Fruit fly (Drosophila melanogaster) whole organism, adult: Measurements from ENCODE around the gene CG32187.

Source experiments
- CG11617 ChIP-seq: fragments of 200-800 bp; sonication (Bioruptor generic); optimal IDR thresholded peaks from 2 replicates; lab custom pipeline; 2017; ENCODE audit warnings: mild to moderate bottlenecking, missing biosample characterization, missing genetic modification reagents, missing genetic modification characterization
- CG12768 ChIP-seq: fragments of 200-800 bp; sonication (Bioruptor generic); optimal IDR thresholded peaks from 2 replicates; lab custom pipeline; 2017; ENCODE audit warnings: missing biosample characterization, missing genetic modification characterization, mild to moderate bottlenecking, moderate library complexity, missing genetic modification reagents
- CG1620 ChIP-seq: fragments of 200-800 bp; sonication (Bioruptor generic); optimal IDR thresholded peaks from 2 replicates; lab custom pipeline; 2016; ENCODE audit warnings: missing biosample characterization, missing genetic modification characterization
- CG33017 ChIP-seq: fragments of 200-800 bp; sonication (Bioruptor generic); optimal IDR thresholded peaks from 2 replicates; lab custom pipeline; 2018; ENCODE audit warnings: missing biosample characterization, mild to moderate bottlenecking, missing genetic modification characterization, moderate library complexity
- CG7045 ChIP-seq: fragments of 200-800 bp; sonication (Bioruptor generic); optimal IDR thresholded peaks from 2 replicates; lab custom pipeline; 2017; ENCODE audit warnings: missing biosample characterization, mild to moderate bottlenecking, missing genetic modification characterization
- CG7101 ChIP-seq: fragments of 200-800 bp; sonication (Bioruptor generic); optimal IDR thresholded peaks from 2 replicates; lab custom pipeline; 2018; ENCODE audit warnings: missing biosample characterization, mild to moderate bottlenecking, missing genetic modification characterization, moderate library complexity
- Clk ChIP-seq: fragments of 200-800 bp; sonication (Bioruptor generic); optimal IDR thresholded peaks from 2 replicates; lab custom pipeline; 2017; ENCODE audit warnings: missing biosample characterization, missing genetic modification characterization
- Crg-1 ChIP-seq: fragments of 200-800 bp; sonication (Bioruptor generic); optimal IDR thresholded peaks from 2 replicates; lab custom pipeline; 2016; ENCODE audit warnings: missing biosample characterization, missing genetic modification characterization
- bab1 ChIP-seq: fragments of 200-800 bp; sonication (Bioruptor generic); optimal IDR thresholded peaks from 3 replicates; lab custom pipeline; 2019; ENCODE audit warnings: missing biosample characterization, mild to moderate bottlenecking, missing genetic modification characterization, moderate library complexity
- cnc ChIP-seq, 2 experiments: fragments of >200 bp; optimal IDR thresholded peaks; 2 replicates each; lab custom pipeline; 2017
- ovo ChIP-seq: fragments of 200-800 bp; sonication (Bioruptor generic); optimal IDR thresholded peaks from 2 replicates; lab custom pipeline; 2016; ENCODE audit warnings: missing biosample characterization, missing genetic modification characterization
- pad ChIP-seq: fragments of 200-800 bp; sonication (Bioruptor generic); optimal IDR thresholded peaks from 3 replicates; lab custom pipeline; 2017; ENCODE audit warnings: missing biosample characterization, missing genetic modification characterization, mild to moderate bottlenecking, moderate library complexity, missing genetic modification reagents
- tj ChIP-seq: fragments of 200-800 bp; sonication (Bioruptor generic); optimal IDR thresholded peaks from 3 replicates; lab custom pipeline; 2017; ENCODE audit warnings: missing biosample characterization, mild to moderate bottlenecking, missing genetic modification characterization, moderate library complexity
- toe ChIP-seq: fragments of 200-800 bp; sonication (Bioruptor generic); optimal IDR thresholded peaks from 2 replicates; lab custom pipeline; 2016; ENCODE audit warnings: missing biosample characterization, missing genetic modification characterization

DNA sequence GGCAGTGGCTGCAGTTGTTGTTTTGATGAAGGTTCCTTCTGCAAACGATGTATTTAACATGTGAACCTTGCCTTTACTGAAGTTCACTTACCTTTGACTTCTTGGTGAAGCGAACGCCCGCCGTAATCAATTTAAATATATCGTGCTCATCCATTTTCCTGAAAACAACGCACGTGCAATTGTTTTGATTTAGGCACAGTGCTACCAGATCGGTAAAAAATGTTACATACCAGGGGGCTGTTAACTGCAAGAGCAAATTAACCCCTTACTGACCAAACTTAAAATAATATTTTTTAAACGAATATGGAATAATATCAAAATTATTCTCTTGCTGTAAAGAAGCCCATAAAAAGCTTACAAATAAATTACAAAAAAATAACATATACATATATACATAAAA is 1.7 kb downstream of the CG32187 start, which contains the start of gene ais:
- TF ChIP-seq bab1 (GFP tag; lab: Kevin White, UChicago) (no peak), pad (no peak), ovo (GFP tag; lab: Kevin White, UChicago) (no peak), cnc (optimal IDR thresholded peaks at IDR 0.05; lab: Kevin White, UChicago) (no peak), Clk (no peak), CG11617 (GFP tag; lab: Kevin White, UChicago) (peak; percentile 20), tj (GFP tag; lab: Kevin White, UChicago) (no peak), Crg-1 (GFP tag; lab: Kevin White, UChicago) (no peak), CG7045 (GFP tag; lab: Kevin White, UChicago) (no peak), CG12768 (GFP tag; lab: Kevin White, UChicago) (no peak), toe (GFP tag; lab: Kevin White, UChicago) (peak; percentile 40), CG33017 (tag; lab: Kevin White, UChicago) (no peak), CG7101 (tag; lab: Kevin White, UChicago) (peak; percentile 55), CG1620 (GFP tag; lab: Kevin White, UChicago) (no peak)
